Worm (Caenorhabditis elegans) whole organism, L4 larva: ENCODE data around the gene Y50D7A.8.

Experiments used
- D1046.2 ChIP-seq: fragments of 200-800 bp; sonication (Bioruptor generic); IDR thresholded peaks from 2 replicates; pipeline ENCODE4 v1.3.6; 2022; ENCODE audit warnings: missing genetic modification characterization, missing compliant biosample characterization
- F10B5.3 ChIP-seq: sonication (generic microtip); optimal IDR thresholded peaks from 2 replicates; lab custom pipeline; 2016; ENCODE audit warnings: mild to moderate bottlenecking, missing genetic modification characterization, missing compliant biosample characterization
- F26F4.8 ChIP-seq: fragments of 200-800 bp; sonication (Bioruptor generic); conservative IDR thresholded peaks from 2 replicates; pipeline ENCODE4 v1.3.6; 2022; ENCODE audit warnings: missing genetic modification characterization, missing compliant biosample characterization
- T26A8.4 ChIP-seq: fragments of 200-800 bp; sonication (Bioruptor generic); IDR thresholded peaks from 2 replicates; pipeline ENCODE4 v1.3.6; 2022; ENCODE audit warnings: missing genetic modification characterization, missing compliant biosample characterization
- Y105C5A.15 ChIP-seq: fragments of 200-800 bp; sonication (Bioruptor generic); IDR thresholded peaks from 2 replicates; pipeline ENCODE4 v1.3.6; 2022; ENCODE audit warnings: missing genetic modification characterization, missing compliant biosample characterization
- Y48G9A.11 ChIP-seq: fragments of 200-800 bp; sonication (Bioruptor generic); IDR thresholded peaks from 2 replicates; pipeline ENCODE4 v1.3.6; 2022; ENCODE audit warnings: missing genetic modification reagents, missing genetic modification characterization, missing compliant biosample characterization
- Y5F2A.4 ChIP-seq: fragments of 200-800 bp; sonication (Bioruptor generic); optimal IDR thresholded peaks from 2 replicates; lab custom pipeline; 2018; ENCODE audit warnings: mild to moderate bottlenecking, missing genetic modification characterization, missing compliant biosample characterization
- ZK546.5 ChIP-seq, 2 experiments: sonication (generic microtip); optimal IDR thresholded peaks; 2 replicates each; lab custom pipeline; 2017; ENCODE audit warnings: missing biosample characterization in 2 of 2, missing genetic modification characterization in 2 of 2
- ama-1 ChIP-seq: fragments of 150-350 bp; optimal IDR thresholded peaks from 2 replicates; lab custom pipeline; 2014; ENCODE audit warnings: inconsistent platforms, mixed read lengths
- attf-4 ChIP-seq: sonication (generic microtip); optimal IDR thresholded peaks from 3 replicates; lab custom pipeline; 2017; ENCODE audit warnings: missing biosample characterization, missing genetic modification characterization
- ceh-20 ChIP-seq: fragments of 200-800 bp; sonication (Bioruptor generic); IDR thresholded peaks from 2 replicates; pipeline ENCODE4 v1.3.6; 2022; ENCODE audit warnings: missing genetic modification reagents, missing genetic modification characterization, missing compliant biosample characterization
- ceh-44 ChIP-seq: fragments of 200-800 bp; sonication (Bioruptor generic); IDR thresholded peaks from 2 replicates; pipeline ENCODE4 v1.3.6; 2022; ENCODE audit warnings: missing genetic modification reagents, missing genetic modification characterization, missing compliant biosample characterization
- ceh-82 ChIP-seq: sonication (generic microtip); optimal IDR thresholded peaks from 2 replicates; lab custom pipeline; 2017; ENCODE audit warnings: missing biosample characterization, missing genetic modification characterization
- ces-1 ChIP-seq: fragments of 150-350 bp; sonication (generic microtip); optimal IDR thresholded peaks from 4 replicates; lab custom pipeline; 2014; ENCODE audit warnings: missing biosample characterization, missing genetic modification reagents, missing genetic modification characterization
- cey-2 ChIP-seq: sonication (generic microtip); optimal IDR thresholded peaks from 3 replicates; lab custom pipeline; 2017; ENCODE audit warnings: missing genetic modification characterization, mild to moderate bottlenecking, missing compliant biosample characterization, antibody characterized with exemption, borderline replicate concordance; ENCODE audit not compliant: insufficient read depth
- daf-8 ChIP-seq: fragments of 200-800 bp; sonication (Bioruptor generic); IDR thresholded peaks from 2 replicates; pipeline ENCODE4 v1.3.6; 2022; ENCODE audit warnings: missing genetic modification characterization, missing compliant biosample characterization
- dmd-8 ChIP-seq: fragments of 200-800 bp; sonication (Bioruptor generic); IDR thresholded peaks from 2 replicates; pipeline ENCODE4 v1.3.6; 2022; ENCODE audit warnings: missing genetic modification characterization, missing compliant biosample characterization
- dmd-9 ChIP-seq: fragments of 200-800 bp; sonication (Bioruptor generic); IDR thresholded peaks from 2 replicates; pipeline ENCODE4 v1.3.6; 2022; ENCODE audit warnings: missing genetic modification reagents, missing genetic modification characterization, missing compliant biosample characterization
- dpl-1 ChIP-seq: fragments of 150-350 bp; optimal IDR thresholded peaks from 2 replicates; lab custom pipeline; 2014; ENCODE audit warnings: missing biosample characterization, missing genetic modification reagents, missing genetic modification characterization
- duxl-1 ChIP-seq: sonication (generic microtip); optimal IDR thresholded peaks from 2 replicates; lab custom pipeline; 2016; ENCODE audit warnings: mild to moderate bottlenecking, missing genetic modification characterization, moderate library complexity, missing compliant biosample characterization; ENCODE audit not compliant: poor library complexity
- egl-27 ChIP-seq: sonication (generic microtip); optimal IDR thresholded peaks from 3 replicates; lab custom pipeline; 2017; ENCODE audit warnings: missing biosample characterization, missing genetic modification reagents, missing genetic modification characterization
- egl-43 ChIP-seq: fragments of 200-800 bp; sonication (Bioruptor generic); IDR thresholded peaks from 2 replicates; pipeline ENCODE4 v1.3.6; 2022; ENCODE audit warnings: missing genetic modification reagents, missing genetic modification characterization, missing compliant biosample characterization
- hlh-11 ChIP-seq: fragments of 200-800 bp; sonication (Bioruptor generic); optimal IDR thresholded peaks from 2 replicates; lab custom pipeline; 2018; ENCODE audit warnings: mild to moderate bottlenecking, missing genetic modification characterization, missing compliant biosample characterization
- hlh-30 ChIP-seq: sonication (generic microtip); optimal IDR thresholded peaks from 2 replicates; lab custom pipeline; 2017; ENCODE audit warnings: antibody characterized with exemption, mild to moderate bottlenecking, missing genetic modification characterization, missing compliant biosample characterization; ENCODE audit not compliant: insufficient read depth
- jun-1 ChIP-seq: fragments of 150-350 bp; optimal IDR thresholded peaks from 2 replicates; lab custom pipeline; 2014; ENCODE audit warnings: missing biosample characterization, missing genetic modification reagents, missing genetic modification characterization
- lim-7 ChIP-seq: fragments of 200-800 bp; sonication (Bioruptor generic); IDR thresholded peaks from 2 replicates; pipeline ENCODE4 v1.3.6; 2022; ENCODE audit warnings: missing genetic modification characterization, missing compliant biosample characterization
- lin-29 ChIP-seq: fragments of 200-800 bp; sonication (Bioruptor generic); IDR thresholded peaks from 2 replicates; pipeline ENCODE4 v1.3.6; 2022; ENCODE audit warnings: missing genetic modification reagents, missing genetic modification characterization, missing compliant biosample characterization
- lin-38 ChIP-seq: fragments of 200-800 bp; sonication (Bioruptor generic); IDR thresholded peaks from 2 replicates; pipeline ENCODE4 v1.3.6; 2022; ENCODE audit warnings: missing genetic modification reagents, missing genetic modification characterization, missing compliant biosample characterization
- lin-39 ChIP-seq: fragments of 150-350 bp; optimal IDR thresholded peaks from 2 replicates; lab custom pipeline; 2014; ENCODE audit warnings: missing biosample characterization, missing genetic modification reagents, missing genetic modification characterization
- lsy-2 ChIP-seq, 2 experiments: fragments of 150-350 bp in 1 of 2; sonication (generic microtip) in 1 of 2; optimal IDR thresholded peaks; 2 replicates each; lab custom pipeline; 2014 to 2017; ENCODE audit warnings: missing biosample characterization in 2 of 2, missing genetic modification characterization in 2 of 2
- mdl-1 ChIP-seq, 2 experiments: fragments of 150-350 bp in 1 of 2; sonication (generic microtip) in 1 of 2; optimal IDR thresholded peaks; 2 replicates each; lab custom pipeline; 2014 to 2017; ENCODE audit warnings: missing biosample characterization in 2 of 2, missing genetic modification characterization in 2 of 2
- mxl-2 ChIP-seq: fragments of 200-800 bp; sonication (Bioruptor generic); conservative IDR thresholded peaks from 2 replicates; pipeline ENCODE4 v1.3.6; 2022; ENCODE audit warnings: missing genetic modification reagents, missing genetic modification characterization, missing compliant biosample characterization
- mxl-3 ChIP-seq: fragments of 200-800 bp; sonication (Bioruptor generic); optimal IDR thresholded peaks from 2 replicates; lab custom pipeline; 2018; ENCODE audit warnings: mild to moderate bottlenecking, missing genetic modification characterization, missing compliant biosample characterization
- nhr-102 ChIP-seq: sonication (generic microtip); optimal IDR thresholded peaks from 2 replicates; lab custom pipeline; 2016; ENCODE audit warnings: mild to moderate bottlenecking, missing genetic modification characterization, moderate library complexity, missing compliant biosample characterization
- nhr-237 ChIP-seq: sonication (generic microtip); optimal IDR thresholded peaks from 2 replicates; lab custom pipeline; 2017; ENCODE audit warnings: missing biosample characterization, missing genetic modification characterization
- nhr-25 ChIP-seq: sonication (generic microtip); optimal IDR thresholded peaks from 2 replicates; lab custom pipeline; 2017; ENCODE audit warnings: missing genetic modification characterization, mild to moderate bottlenecking, missing compliant biosample characterization, antibody characterized with exemption, moderate library complexity, borderline replicate concordance; ENCODE audit not compliant: insufficient read depth
- nhr-48 ChIP-seq: sonication (generic microtip); optimal IDR thresholded peaks from 2 replicates; lab custom pipeline; 2016; ENCODE audit warnings: mild to moderate bottlenecking, missing genetic modification characterization, missing compliant biosample characterization
- nhr-6 ChIP-seq: fragments of 150-350 bp; optimal IDR thresholded peaks from 2 replicates; lab custom pipeline; 2014; ENCODE audit warnings: missing biosample characterization, missing genetic modification characterization
- nhr-76 ChIP-seq: fragments of 150-350 bp; optimal IDR thresholded peaks from 2 replicates; lab custom pipeline; 2014; ENCODE audit warnings: missing biosample characterization, missing genetic modification characterization
- nhr-77 ChIP-seq: fragments of 150-350 bp; optimal IDR thresholded peaks from 2 replicates; lab custom pipeline; 2014; ENCODE audit warnings: missing biosample characterization, missing genetic modification characterization
- pqm-1 ChIP-seq: sonication (generic microtip); optimal IDR thresholded peaks from 2 replicates; lab custom pipeline; 2017; ENCODE audit warnings: missing biosample characterization, missing genetic modification characterization
- rbr-2 ChIP-seq: sonication (generic microtip); optimal IDR thresholded peaks from 2 replicates; lab custom pipeline; 2016; ENCODE audit warnings: missing genotype, missing genetic modification characterization, missing compliant biosample characterization
- sdz-12 ChIP-seq: fragments of 200-800 bp; sonication (Bioruptor generic); optimal IDR thresholded peaks from 2 replicates; lab custom pipeline; 2018; ENCODE audit warnings: mild to moderate bottlenecking, missing genetic modification characterization, missing compliant biosample characterization
- skn-1 ChIP-seq: fragments of 150-350 bp; optimal IDR thresholded peaks from 2 replicates; lab custom pipeline; 2014; ENCODE audit warnings: missing biosample characterization, missing genetic modification characterization
- snpc-4 ChIP-seq: fragments of 150-350 bp; optimal IDR thresholded peaks from 2 replicates; lab custom pipeline; 2014; ENCODE audit warnings: missing biosample characterization, missing genetic modification characterization
- tag-97 ChIP-seq: fragments of 200-800 bp; sonication (Bioruptor generic); IDR thresholded peaks from 2 replicates; pipeline ENCODE4 v1.3.6; 2022; ENCODE audit warnings: missing genetic modification characterization, missing compliant biosample characterization
- unc-39 ChIP-seq: sonication (generic microtip); optimal IDR thresholded peaks from 2 replicates; lab custom pipeline; 2017; ENCODE audit warnings: missing biosample characterization, missing genetic modification characterization
- vab-7 ChIP-seq: fragments of 200-800 bp; sonication (Bioruptor generic); IDR thresholded peaks from 2 replicates; pipeline ENCODE4 v1.3.6; 2022; ENCODE audit warnings: missing genetic modification reagents, missing genetic modification characterization, missing compliant biosample characterization
- ztf-7 ChIP-seq: fragments of 150-350 bp; optimal IDR thresholded peaks from 2 replicates; lab custom pipeline; 2014; ENCODE audit warnings: missing biosample characterization, missing genetic modification characterization

Gene Y50D7A.8

ce11 chrIII:354545-355460 is 11.8 kb upstream of the Y50D7A.8 start, which contains the start of gene gei-4 (continued):
- TF ChIP-seq Y105C5A.15 (GFP tag; lab: Robert Waterston, UW) (no peak), ztf-7 (tag; lab: Kevin White, UChicago) (peak; percentile 18), dpl-1 (peak; percentile 53), jun-1 (tag; lab: Kevin White, UChicago) (peak; percentile 66), ces-1 (GFP tag; lab: Kevin White, UChicago) (no peak), unc-39 (tag; lab: Kevin White, UChicago) (no peak), sdz-12 (no peak), Y48G9A.11 (GFP tag; lab: Robert Waterston, UW) (no peak), nhr-25 (tag; lab: Kevin White, UChicago) (peak; percentile 88), mxl-2 (GFP tag; lab: Robert Waterston, UW) (no peak), nhr-77 (tag; lab: Kevin White, UChicago) (peak; percentile 18), nhr-237 (tag; lab: Kevin White, UChicago) (no peak), vab-7 (GFP tag; lab: Robert Waterston, UW) (no peak), mdl-1 (tag; optimal IDR thresholded peaks at IDR 0.05; lab: Kevin White, UChicago) (peak; percentile 62 to 86), egl-27 (no peak), ZK546.5 (tag; optimal IDR thresholded peaks at IDR 0.05; lab: Kevin White, UChicago) (no peak), mxl-3 (peak; percentile 61), F26F4.8 (no peak), cey-2 (no peak), daf-8 (GFP tag; lab: Robert Waterston, UW) (no peak), lin-29 (no peak), lim-7 (GFP tag; lab: Robert Waterston, UW) (no peak), dmd-8 (GFP tag; lab: Robert Waterston, UW) (0 out of 2 replicates have a peak, but pooled peaks have one; percentile 51), hlh-11 (tag; lab: Kevin White, UChicago) (peak; percentile 97), nhr-76 (tag; lab: Kevin White, UChicago) (no peak), skn-1 (no peak), lin-38 (GFP tag; lab: Robert Waterston, UW) (peak; percentile 65), hlh-30 (tag; lab: Kevin White, UChicago) (peak; percentile 98), tag-97 (GFP tag; lab: Robert Waterston, UW) (no peak), ceh-20 (GFP tag; lab: Robert Waterston, UW) (peak; percentile 45; the same call in 1 of the 2 replicates), Y5F2A.4 (no peak), F10B5.3 (tag; lab: Kevin White, UChicago) (peak; percentile 58), duxl-1 (tag; lab: Kevin White, UChicago) (peak; percentile 48), D1046.2 (0 out of 2 replicates have a peak, but pooled peaks have one; percentile 48), lsy-2 (tag; optimal IDR thresholded peaks at IDR 0.05; lab: Kevin White, UChicago) (peak; percentile 17 to 69), lin-39 (tag; lab: Kevin White, UChicago) (no peak), T26A8.4 (GFP tag; lab: Robert Waterston, UW) (no peak; the same call in none of the 2 replicates), ceh-44 (GFP tag; lab: Robert Waterston, UW) (no peak), nhr-102 (tag; lab: Kevin White, UChicago) (peak; percentile 80), pqm-1 (tag; lab: Kevin White, UChicago) (no peak), snpc-4 (tag; lab: Kevin White, UChicago) (no peak), ceh-82 (tag; lab: Kevin White, UChicago) (no peak), egl-43 (GFP tag; lab: Robert Waterston, UW) (peak; percentile 68; the same call in 1 of the 2 replicates), nhr-48 (peak; percentile 72), rbr-2 (peak; percentile 91), dmd-9 (GFP tag; lab: Robert Waterston, UW) (peak; percentile 52; the same call in 1 of the 2 replicates), nhr-6 (peak; percentile 19), ama-1 (lab: Kevin White, UChicago) (peak; percentile 85), attf-4 (tag; lab: Kevin White, UChicago) (no peak)
